Worm (Caenorhabditis elegans): ENCODE results near the gene tag-293.

DNA sequence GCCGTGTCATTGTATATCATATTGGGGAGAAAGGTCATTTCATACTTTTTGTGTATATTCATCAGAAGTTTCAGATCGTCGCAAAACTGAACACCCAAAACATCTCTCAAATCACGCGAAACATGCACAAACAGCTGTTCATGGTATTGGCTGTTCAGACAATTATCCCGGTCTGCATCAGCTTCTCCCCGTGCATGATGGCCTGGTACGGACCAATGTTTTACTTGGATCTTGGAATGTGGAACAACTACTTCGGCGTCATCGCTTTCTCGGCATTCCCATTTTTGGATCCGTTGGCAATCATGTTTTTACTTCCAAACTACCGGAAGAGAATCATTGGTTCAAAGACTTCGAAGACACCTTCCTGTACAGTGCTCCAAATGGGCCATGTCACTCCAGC, 48.1 kb upstream of the tag-293 start:
- TF ChIP-seq aly-2 (tag; optimal IDR thresholded peaks at IDR 0.05): no peak
- no peak for TF ChIP-seq nhr-237 (tag; optimal IDR thresholded peaks at IDR 0.05)
- no peak for TF ChIP-seq mab-5 (tag; optimal IDR thresholded peaks at IDR 0.05)
- TF ChIP-seq elt-3 (tag; optimal IDR thresholded peaks at IDR 0.05): no peak
- TF ChIP-seq lsy-2 (tag; optimal IDR thresholded peaks at IDR 0.05): no peak
- no peak for TF ChIP-seq egl-27 (tag; optimal IDR thresholded peaks at IDR 0.05)
- TF ChIP-seq zag-1 (tag; optimal IDR thresholded peaks at IDR 0.05): no peak
- no peak for TF ChIP-seq elt-1 (tag; optimal IDR thresholded peaks at IDR 0.05)
- TF ChIP-seq mdl-1 (tag; optimal IDR thresholded peaks at IDR 0.05): no peak
- TF ChIP-seq ZK546.5 (tag; optimal IDR thresholded peaks at IDR 0.05): no peak
- TF ChIP-seq unc-55 (GFP tag; optimal IDR thresholded peaks at IDR 0.05): no peak
- no peak for TF ChIP-seq unc-62 (GFP tag; optimal IDR thresholded peaks at IDR 0.05)
- no peak for TF ChIP-seq F13H6.1 (tag; optimal IDR thresholded peaks at IDR 0.05)
